Fruit fly (Drosophila melanogaster) whole organism, adult: ENCODE measurements around the gene CG9467.
A peak's percentile ranks its signal among the peaks of the same experiment; 100 is the strongest.

ENCODE experiments used
- Crg-1 ChIP-seq: fragments of 200-800 bp; sonication (Bioruptor generic); optimal IDR thresholded peaks from 2 replicates; lab custom pipeline; 2016; ENCODE audit warnings: missing biosample characterization, missing genetic modification characterization
- cic ChIP-seq: fragments of 200-800 bp; sonication (Bioruptor generic); optimal IDR thresholded peaks from 2 replicates; lab custom pipeline; 2017; ENCODE audit warnings: missing biosample characterization, mild to moderate bottlenecking, missing genetic modification characterization, moderate library complexity
- toe ChIP-seq: fragments of 200-800 bp; sonication (Bioruptor generic); optimal IDR thresholded peaks from 2 replicates; lab custom pipeline; 2016; ENCODE audit warnings: missing biosample characterization, missing genetic modification characterization

dm6 chr3R:9767620-9768592 lies 32.9 kb downstream of the CG9467 start, which contains the start of gene Naa80:
- peak; percentile 96 for TF ChIP-seq Crg-1 (GFP tag; lab: Kevin White, UChicago)
- TF ChIP-seq toe, result peak; percentile 63
- peak; percentile 88 for TF ChIP-seq cic
